Fruit fly (Drosophila melanogaster) whole organism, embryonic: ENCODE measurements around the gene PIG-Q.

Experiments used
- Adf1 ChIP-seq: fragments of 200-800 bp; sonication (Bioruptor generic); IDR thresholded peaks from 2 replicates; pipeline ENCODE4 v1.3.6; 2022; ENCODE audit warnings: missing biosample characterization, missing genetic modification characterization
- Blimp-1 ChIP-seq: fragments of 200-800 bp; sonication (Bioruptor generic); optimal IDR thresholded peaks from 3 replicates; lab custom pipeline; 2018; ENCODE audit warnings: missing biosample characterization, missing genetic modification characterization, mild to moderate bottlenecking, moderate library complexity, missing genetic modification reagents
- CG10267 ChIP-seq: fragments of 200-800 bp; sonication (Bioruptor generic); optimal IDR thresholded peaks from 2 replicates; lab custom pipeline; 2018; ENCODE audit warnings: missing biosample characterization, mild to moderate bottlenecking, missing genetic modification characterization, moderate library complexity
- CG10654 ChIP-seq: fragments of 200-800 bp; sonication (Bioruptor generic); optimal IDR thresholded peaks from 2 replicates; lab custom pipeline; 2016; ENCODE audit warnings: missing biosample characterization, missing genetic modification characterization
- CG12236 ChIP-seq: fragments of 200-800 bp; sonication (Bioruptor generic); optimal IDR thresholded peaks from 2 replicates; lab custom pipeline; 2016; ENCODE audit warnings: missing biosample characterization, missing genetic modification characterization
- CG14710 ChIP-seq: fragments of 200-800 bp; sonication (Bioruptor generic); optimal IDR thresholded peaks from 3 replicates; lab custom pipeline; 2019; ENCODE audit warnings: missing biosample characterization, mild to moderate bottlenecking, missing genetic modification characterization, moderate library complexity
- CG14860 ChIP-seq: fragments of 200-800 bp; sonication (Bioruptor generic); IDR thresholded peaks from 3 replicates; pipeline ENCODE4 v1.3.6; 2022; ENCODE audit warnings: missing biosample characterization, missing genetic modification characterization; ENCODE audit not compliant: partially characterized antibody
- CG15696 ChIP-seq: fragments of 200-800 bp; sonication (Bioruptor generic); optimal IDR thresholded peaks from 2 replicates; lab custom pipeline; 2019; ENCODE audit warnings: missing biosample characterization, mild to moderate bottlenecking, missing genetic modification characterization, moderate library complexity
- CG1603 ChIP-seq: fragments of 200-800 bp; sonication (Bioruptor generic); optimal IDR thresholded peaks from 2 replicates; lab custom pipeline; 2019; ENCODE audit warnings: missing biosample characterization, mild to moderate bottlenecking, missing genetic modification characterization, moderate library complexity
- CG34376 ChIP-seq: fragments of 200-800 bp; sonication (Bioruptor generic); optimal IDR thresholded peaks from 2 replicates; lab custom pipeline; 2018; ENCODE audit warnings: missing biosample characterization, mild to moderate bottlenecking, missing genetic modification characterization
- CG4328 ChIP-seq: fragments of 200-800 bp; sonication (Bioruptor generic); optimal IDR thresholded peaks from 3 replicates; lab custom pipeline; 2017; ENCODE audit warnings: missing biosample characterization, missing genetic modification reagents, missing genetic modification characterization
- CG4404 ChIP-seq: fragments of 200-800 bp; sonication (Bioruptor generic); IDR thresholded peaks from 2 replicates; pipeline ENCODE4 v1.3.6; 2022; ENCODE audit warnings: missing biosample characterization, missing genetic modification characterization
- CG5245 ChIP-seq: fragments of 200-800 bp; sonication (Bioruptor generic); optimal IDR thresholded peaks from 3 replicates; lab custom pipeline; 2016; ENCODE audit warnings: missing biosample characterization, missing genetic modification characterization
- CG6175 ChIP-seq: fragments of 200-800 bp; sonication (Bioruptor generic); IDR thresholded peaks from 3 replicates; pipeline ENCODE4 v1.3.6; 2022; ENCODE audit warnings: missing biosample characterization, missing genetic modification characterization
- CG6689 ChIP-seq: fragments of 200-800 bp; sonication (Bioruptor generic); IDR thresholded peaks from 2 replicates; pipeline ENCODE4 v1.3.6; 2022; ENCODE audit warnings: missing biosample characterization, missing genetic modification characterization
- CG6791 ChIP-seq: fragments of 200-800 bp; sonication (Bioruptor generic); IDR thresholded peaks from 3 replicates; pipeline ENCODE4 v1.3.6; 2022; ENCODE audit warnings: missing biosample characterization, missing genetic modification characterization; ENCODE audit not compliant: partially characterized antibody
- CG7271 ChIP-seq: fragments of 200-800 bp; sonication (Bioruptor generic); optimal IDR thresholded peaks from 2 replicates; lab custom pipeline; 2018; ENCODE audit warnings: missing biosample characterization, mild to moderate bottlenecking, missing genetic modification characterization, moderate library complexity
- CG7372 ChIP-seq: fragments of 200-800 bp; sonication (Bioruptor generic); IDR thresholded peaks from 2 replicates; pipeline ENCODE4 v1.3.6; 2022; ENCODE audit warnings: missing biosample characterization, missing genetic modification characterization
- CG8290 ChIP-seq, 3 experiments: fragments of 200-800 bp; sonication (Bioruptor generic); optimal IDR thresholded peaks; 2 replicates each; lab custom pipeline; 2016 to 2019; ENCODE audit warnings: missing biosample characterization in 3 of 3, missing genetic modification characterization in 3 of 3, mild to moderate bottlenecking in 2 of 3, moderate library complexity in 1 of 3
- CG9876 ChIP-seq: fragments of 200-800 bp; sonication (Bioruptor generic); optimal IDR thresholded peaks from 2 replicates; lab custom pipeline; 2016; ENCODE audit warnings: missing biosample characterization, missing genetic modification characterization
- CTCF ChIP-seq: fragments of 200-800 bp; sonication (Bioruptor generic); optimal IDR thresholded peaks from 2 replicates; lab custom pipeline; 2017; ENCODE audit warnings: missing biosample characterization, mild to moderate bottlenecking, missing genetic modification characterization, moderate library complexity
- CkIIα-i1 ChIP-seq: fragments of 200-800 bp; sonication (Bioruptor generic); IDR thresholded peaks from 2 replicates; pipeline ENCODE4 v1.3.6; 2022; ENCODE audit warnings: missing biosample characterization, missing genetic modification characterization
- D19A ChIP-seq: fragments of 200-800 bp; optimal IDR thresholded peaks from 3 replicates; lab custom pipeline; 2019; ENCODE audit warnings: missing biosample characterization, mild to moderate bottlenecking, missing genetic modification characterization, moderate library complexity
- Dbx ChIP-seq: fragments of 200-800 bp; sonication (Bioruptor generic); IDR thresholded peaks from 3 replicates; pipeline ENCODE4 v1.3.6; 2022; ENCODE audit warnings: missing biosample characterization, missing genetic modification characterization
- Dref ChIP-seq: fragments of 200-800 bp; sonication (Bioruptor generic); IDR thresholded peaks from 2 replicates; pipeline ENCODE4 v1.3.6; 2022; ENCODE audit warnings: missing biosample characterization, missing genetic modification characterization
- Ets65A ChIP-seq: fragments of 200-800 bp; sonication (Bioruptor generic); peaks from one replicate; lab custom pipeline; 2016; ENCODE audit warnings: missing biosample characterization, missing genetic modification characterization
- GATAe ChIP-seq: fragments of 200-800 bp; sonication (Bioruptor generic); conservative IDR thresholded peaks from 2 replicates; pipeline ENCODE4 v1.3.6; 2022; ENCODE audit warnings: missing biosample characterization, missing genetic modification characterization
- Hr78 ChIP-seq, 2 experiments: fragments of 200-800 bp in 1 of 2; fragments of >200 bp in 1 of 2; sonication (Bioruptor generic) in 1 of 2; optimal IDR thresholded peaks; 2 replicates each; lab custom pipeline; 2017 to 2019; ENCODE audit warnings: missing biosample characterization in 2 of 2, missing genetic modification characterization in 2 of 2, mild to moderate bottlenecking in 1 of 2, moderate library complexity in 1 of 2
- MTF-1 ChIP-seq: fragments of 200-800 bp; sonication (Bioruptor generic); optimal IDR thresholded peaks from 2 replicates; lab custom pipeline; 2018; ENCODE audit warnings: missing biosample characterization, mild to moderate bottlenecking, missing genetic modification characterization, borderline replicate concordance
- NC2α ChIP-seq: fragments of 200-800 bp; sonication (Bioruptor generic); optimal IDR thresholded peaks from 2 replicates; lab custom pipeline; 2016; ENCODE audit warnings: missing biosample characterization, missing genetic modification characterization
- NFAT ChIP-seq: fragments of 200-800 bp; sonication (Bioruptor generic); IDR thresholded peaks from 2 replicates; pipeline ENCODE4 v1.3.6; 2022; ENCODE audit warnings: missing biosample characterization, missing genetic modification characterization
- Nf-YC ChIP-seq: fragments of 200-800 bp; optimal IDR thresholded peaks from 3 replicates; lab custom pipeline; 2019; ENCODE audit warnings: missing biosample characterization, mild to moderate bottlenecking, missing genetic modification characterization, moderate library complexity
- Opbp ChIP-seq: fragments of 200-800 bp; sonication (Bioruptor generic); IDR thresholded peaks from 3 replicates; pipeline ENCODE4 v1.3.6; 2022; ENCODE audit warnings: missing biosample characterization, missing genetic modification characterization; ENCODE audit not compliant: partially characterized antibody
- Ravus ChIP-seq: fragments of 200-800 bp; sonication (Bioruptor generic); IDR thresholded peaks from 2 replicates; pipeline ENCODE4 v1.3.6; 2022; ENCODE audit warnings: missing biosample characterization, missing genetic modification characterization
- Rfx ChIP-seq: fragments of 200-800 bp; sonication (Bioruptor generic); IDR thresholded peaks from 2 replicates; pipeline ENCODE4 v1.3.6; 2022; ENCODE audit warnings: missing biosample characterization, missing genetic modification characterization
- Rx ChIP-seq: fragments of 200-800 bp; sonication (Bioruptor generic); IDR thresholded peaks from 2 replicates; pipeline ENCODE4 v1.3.6; 2022; ENCODE audit warnings: missing biosample characterization, missing genetic modification characterization
- Taf1 ChIP-seq: fragments of 200-800 bp; sonication (Bioruptor generic); IDR thresholded peaks from 2 replicates; pipeline ENCODE4 v1.3.6; 2022; ENCODE audit warnings: missing biosample characterization, missing genetic modification characterization
- Xrp1 ChIP-seq: fragments of 200-800 bp; sonication (Bioruptor generic); IDR thresholded peaks from 2 replicates; pipeline ENCODE4 v1.3.6; 2022; ENCODE audit warnings: missing biosample characterization, missing genetic modification characterization
- danr ChIP-seq: fragments of 200-800 bp; sonication (Bioruptor generic); IDR thresholded peaks from 2 replicates; pipeline ENCODE4 v1.3.6; 2022; ENCODE audit warnings: missing biosample characterization, missing genetic modification characterization
- dati ChIP-seq: fragments of 200-800 bp; sonication (Bioruptor generic); IDR thresholded peaks from 2 replicates; pipeline ENCODE4 v1.3.6; 2022; ENCODE audit warnings: missing biosample characterization, missing genetic modification characterization
- dm ChIP-seq: fragments of 200-800 bp; sonication (Bioruptor generic); optimal IDR thresholded peaks from 3 replicates; lab custom pipeline; 2016; ENCODE audit warnings: missing biosample characterization, missing genetic modification characterization
- dmrt99B ChIP-seq: fragments of 200-800 bp; sonication (Bioruptor generic); optimal IDR thresholded peaks from 2 replicates; lab custom pipeline; 2018; ENCODE audit warnings: missing biosample characterization, mild to moderate bottlenecking, missing genetic modification characterization, moderate library complexity
- fd102C ChIP-seq: fragments of 200-800 bp; sonication (Bioruptor generic); optimal IDR thresholded peaks from 2 replicates; lab custom pipeline; 2018; ENCODE audit warnings: missing biosample characterization, mild to moderate bottlenecking, missing genetic modification characterization, moderate library complexity
- insv ChIP-seq, 2 experiments: fragments of 200-800 bp; sonication (Bioruptor generic); optimal IDR thresholded peaks; 3 replicates each; lab custom pipeline; 2016 to 2018; ENCODE audit warnings: missing biosample characterization in 2 of 2, missing genetic modification characterization in 2 of 2
- jigr1 ChIP-seq: fragments of 200-800 bp; sonication (Bioruptor generic); IDR thresholded peaks from 3 replicates; pipeline ENCODE4 v1.3.6; 2022; ENCODE audit warnings: missing biosample characterization, missing genetic modification characterization
- ken ChIP-seq: fragments of 200-800 bp; sonication (Bioruptor generic); IDR thresholded peaks from 3 replicates; pipeline ENCODE4 v1.3.6; 2022; ENCODE audit warnings: missing biosample characterization, missing genetic modification characterization
- psq ChIP-seq: fragments of 200-800 bp; sonication (Bioruptor generic); optimal IDR thresholded peaks from 2 replicates; lab custom pipeline; 2017; ENCODE audit warnings: missing biosample characterization, missing genetic modification characterization
- sob ChIP-seq: fragments of 200-800 bp; sonication (Bioruptor generic); IDR thresholded peaks from 2 replicates; pipeline ENCODE4 v1.3.6; 2022; ENCODE audit warnings: missing biosample characterization, missing genetic modification characterization
- stc ChIP-seq: fragments of 200-800 bp; sonication (Bioruptor generic); IDR thresholded peaks from 2 replicates; pipeline ENCODE4 v1.3.6; 2022; ENCODE audit warnings: missing biosample characterization, missing genetic modification characterization
- tap ChIP-seq: fragments of 200-800 bp; optimal IDR thresholded peaks from 3 replicates; lab custom pipeline; 2019; ENCODE audit warnings: missing biosample characterization, mild to moderate bottlenecking, missing genetic modification characterization, moderate library complexity

Gene PIG-Q

DNA sequence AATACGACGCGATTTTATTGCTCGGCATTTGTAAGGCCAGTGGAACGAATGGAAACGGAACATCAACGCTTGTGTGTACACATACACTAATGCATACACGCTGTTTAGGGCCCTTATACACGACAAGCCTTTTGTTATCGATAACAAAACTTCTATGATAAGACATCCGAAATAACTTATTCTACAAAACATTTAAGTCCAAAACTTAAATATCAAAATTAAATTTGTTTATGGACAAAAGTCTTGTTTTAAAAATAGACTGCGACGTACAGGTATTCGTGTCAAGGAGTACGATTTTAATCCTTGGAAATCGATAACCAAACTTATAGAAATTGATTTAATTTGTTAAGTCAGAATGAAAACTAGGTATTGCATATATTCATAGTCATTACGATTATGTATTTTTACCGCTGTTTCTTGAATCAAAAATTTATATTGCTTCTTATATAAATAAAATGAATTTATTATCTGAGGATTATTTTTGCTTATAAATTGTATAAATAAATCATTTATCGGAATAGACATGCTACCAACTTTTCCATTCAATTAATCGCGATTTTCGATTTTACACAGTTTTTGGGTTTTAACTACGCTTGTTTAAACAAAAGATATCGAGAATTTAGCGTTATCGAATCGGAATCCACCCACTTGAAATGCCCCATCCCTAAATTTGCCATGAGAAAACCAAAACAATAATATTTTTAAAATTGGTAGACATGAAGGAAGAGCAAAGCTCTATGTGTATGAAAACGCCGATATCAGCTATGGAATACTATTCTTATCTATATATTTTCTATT, 45.7 kb upstream of the PIG-Q start, which contains the start of the genes CG9915 and SWIP (continued):
- peak; percentile 68 for TF ChIP-seq CG1603
- TF ChIP-seq Xrp1 (GFP tag; lab: Robert Waterston, UW), result peak; percentile 26; the same call in 1 of the 2 replicates
- no peak for TF ChIP-seq CG5245 (GFP tag; lab: Kevin White, UChicago)
- no peak for TF ChIP-seq CG7271 (tag; lab: Kevin White, UChicago)
- TF ChIP-seq insv (GFP tag; optimal IDR thresholded peaks at IDR 0.05; lab: Kevin White, UChicago), result no peak
- TF ChIP-seq danr (GFP tag; lab: Robert Waterston, UW), result no peak
- peak; percentile 68 for TF ChIP-seq Dref (GFP tag; lab: Robert Waterston, UW)
- TF ChIP-seq Nf-YC (tag; lab: Kevin White, UChicago), result peak; percentile 16
- no peak for TF ChIP-seq jigr1 (GFP tag; lab: Robert Waterston, UW)
- no peak for TF ChIP-seq D19A (tag; lab: Kevin White, UChicago)
- TF ChIP-seq CG7372 (GFP tag; lab: Robert Waterston, UW), result no peak
- TF ChIP-seq CG34376 (GFP tag; lab: Kevin White, UChicago), result no peak
- no peak for TF ChIP-seq stc (GFP tag; lab: Robert Waterston, UW)
- TF ChIP-seq Dbx, result no peak
- TF ChIP-seq CG14860 (GFP tag; lab: Robert Waterston, UW), result peak; percentile 67; the same call in 2 of the 3 replicates
- TF ChIP-seq CG4328 (GFP tag; lab: Kevin White, UChicago), result no peak
- no peak for TF ChIP-seq Rx
- no peak for TF ChIP-seq tap (tag; lab: Kevin White, UChicago)
- no peak for TF ChIP-seq psq (GFP tag; lab: Kevin White, UChicago)
- peak; percentile 79; the same call in 2 of the 3 replicates for TF ChIP-seq Opbp (GFP tag; lab: Robert Waterston, UW)
- TF ChIP-seq CG6175 (GFP tag; lab: Robert Waterston, UW), result no peak
- no peak for TF ChIP-seq CG9876 (GFP tag; lab: Kevin White, UChicago)
- TF ChIP-seq CG8290 (GFP tag; optimal IDR thresholded peaks at IDR 0.05; lab: Kevin White, UChicago), result peak; percentile 50
- TF ChIP-seq CG8290 (tag; optimal IDR thresholded peaks at IDR 0.05; lab: Kevin White, UChicago), result peak in 1 of 2 experiments; percentile 47
- TF ChIP-seq CG15696 (tag; lab: Kevin White, UChicago), result peak; percentile 62
- no peak for TF ChIP-seq dmrt99B (tag; lab: Kevin White, UChicago)
- TF ChIP-seq MTF-1 (GFP tag; lab: Kevin White, UChicago), result no peak
- TF ChIP-seq dati, result no peak
- no peak for TF ChIP-seq CG10654 (GFP tag; lab: Kevin White, UChicago)
- TF ChIP-seq CG6791 (GFP tag; lab: Robert Waterston, UW), result peak; percentile 74
- TF ChIP-seq Taf1 (GFP tag; lab: Robert Waterston, UW), result no peak
- no peak for TF ChIP-seq GATAe (GFP tag; lab: Robert Waterston, UW)
- TF ChIP-seq fd102C (GFP tag; lab: Kevin White, UChicago), result no peak
- no peak for TF ChIP-seq Hr78 (GFP tag; optimal IDR thresholded peaks at IDR 0.05; lab: Kevin White, UChicago)
- TF ChIP-seq CkIIα-i1 (GFP tag; lab: Robert Waterston, UW), result no peak
- TF ChIP-seq sob (GFP tag; lab: Robert Waterston, UW), result no peak
- TF ChIP-seq CG6689, result no peak
- TF ChIP-seq NFAT, result no peak
- no peak for TF ChIP-seq CTCF (GFP tag; lab: Kevin White, UChicago)
- no peak for TF ChIP-seq Ravus
- no peak for TF ChIP-seq Ets65A (GFP tag; lab: Kevin White, UChicago)
- 0 out of 3 replicates have a peak, but pooled peaks have one; percentile 14 for TF ChIP-seq ken (GFP tag; lab: Robert Waterston, UW)
- TF ChIP-seq CG10267 (tag; lab: Kevin White, UChicago), result peak; percentile 16
- TF ChIP-seq Rfx (GFP tag; lab: Robert Waterston, UW), result peak; percentile 50; the same call in 1 of the 2 replicates
- TF ChIP-seq dm (GFP tag; lab: Kevin White, UChicago), result peak; percentile 28
- TF ChIP-seq CG14710 (tag; lab: Kevin White, UChicago), result peak; percentile 40
- no peak for TF ChIP-seq CG4404 (GFP tag; lab: Robert Waterston, UW)
- no peak for TF ChIP-seq Adf1
- no peak for TF ChIP-seq NC2α (GFP tag; lab: Kevin White, UChicago)
- TF ChIP-seq Blimp-1 (GFP tag; lab: Kevin White, UChicago), result no peak
- TF ChIP-seq CG12236, result no peak
